Fruit fly (Drosophila melanogaster) Kc167 (cell line): ENCODE results near the gene CG11562.

Source experiments
- Sin3A ChIP-seq: fragments of >200 bp; optimal IDR thresholded peaks from 2 replicates; lab custom pipeline; 2018; ENCODE audit warnings: missing external identifiers
- psq ChIP-seq: fragments of >200 bp; optimal IDR thresholded peaks from 2 replicates; lab custom pipeline; 2017; ENCODE audit warnings: missing external identifiers

DNA sequence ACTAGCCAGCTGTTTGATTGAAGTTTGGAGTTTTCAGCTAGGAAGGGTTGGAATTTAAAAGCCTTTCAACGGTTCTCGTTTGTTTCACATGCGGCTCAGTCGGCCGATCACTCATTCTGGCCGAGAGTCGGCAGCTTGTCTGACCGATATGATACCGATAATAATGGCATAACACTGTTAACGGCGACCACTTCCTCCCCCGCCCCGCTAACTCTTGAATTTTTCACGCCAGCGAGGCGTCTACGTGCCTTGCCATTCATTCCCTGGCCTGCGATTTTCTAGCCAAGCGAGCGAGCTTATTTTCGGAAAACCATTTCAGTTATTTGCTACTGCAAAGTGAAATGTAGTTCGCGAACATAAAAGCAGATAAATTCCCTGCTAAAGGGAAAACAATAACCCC is 7.8 kb downstream of the CG11562 start:
- TF ChIP-seq psq (lab: Kevin White, UChicago), result no peak
- no peak for TF ChIP-seq Sin3A (lab: Kevin White, UChicago)
